Fruit fly (Drosophila melanogaster) whole organism, embryonic: ENCODE data around the gene CG13311.

Experiments used
- Adf1 ChIP-seq: fragments of 200-800 bp; sonication (Bioruptor generic); IDR thresholded peaks from 2 replicates; pipeline ENCODE4 v1.3.6; 2022; ENCODE audit warnings: missing biosample characterization, missing genetic modification characterization
- Asciz ChIP-seq: fragments of 200-800 bp; sonication (Bioruptor generic); optimal IDR thresholded peaks from 2 replicates; lab custom pipeline; 2017; ENCODE audit warnings: missing biosample characterization, mild to moderate bottlenecking, missing genetic modification characterization, missing genetic modification reagents
- Atf6 ChIP-seq: fragments of 200-800 bp; sonication (Bioruptor generic); IDR thresholded peaks from 2 replicates; pipeline ENCODE4 v1.3.6; 2022; ENCODE audit warnings: missing biosample characterization, missing genetic modification characterization
- B-H1 ChIP-seq: fragments of 200-800 bp; sonication (Bioruptor generic); IDR thresholded peaks from 3 replicates; pipeline ENCODE4 v1.3.6; 2022; ENCODE audit warnings: missing biosample characterization, missing genetic modification characterization
- BEAF-32 ChIP-seq: fragments of 200-800 bp; sonication (Bioruptor generic); optimal IDR thresholded peaks from 3 replicates; lab custom pipeline; 2017; ENCODE audit warnings: missing biosample characterization, missing genetic modification characterization, mild to moderate bottlenecking, moderate library complexity, missing genetic modification reagents
- CG11093 ChIP-seq: fragments of 200-800 bp; sonication (Bioruptor generic); IDR thresholded peaks from 3 replicates; pipeline ENCODE4 v1.3.6; 2022; ENCODE audit warnings: missing biosample characterization, missing genetic modification characterization
- CG11695 ChIP-seq: fragments of 200-800 bp; sonication (Bioruptor generic); IDR thresholded peaks from 3 replicates; pipeline ENCODE4 v1.3.6; 2022; ENCODE audit warnings: missing biosample characterization, missing genetic modification characterization
- CG12299 ChIP-seq: fragments of 200-800 bp; sonication (Bioruptor generic); optimal IDR thresholded peaks from 2 replicates; lab custom pipeline; 2018; ENCODE audit warnings: missing biosample characterization, mild to moderate bottlenecking, missing genetic modification characterization
- CG1233 ChIP-seq: fragments of 200-800 bp; sonication (Bioruptor generic); optimal IDR thresholded peaks from 4 replicates; lab custom pipeline; 2018; ENCODE audit warnings: missing biosample characterization, mild to moderate bottlenecking, missing genetic modification characterization
- CG12659 ChIP-seq: fragments of 200-800 bp; sonication (Bioruptor generic); optimal IDR thresholded peaks from 3 replicates; lab custom pipeline; 2017; ENCODE audit warnings: mild to moderate bottlenecking, missing biosample characterization, missing genetic modification reagents, missing genetic modification characterization
- CG13424 ChIP-seq: fragments of 200-800 bp; sonication (Bioruptor generic); optimal IDR thresholded peaks from 2 replicates; lab custom pipeline; 2019; ENCODE audit warnings: missing biosample characterization, mild to moderate bottlenecking, missing genetic modification characterization, moderate library complexity
- CG14667 ChIP-seq: fragments of 200-800 bp; sonication (Bioruptor generic); IDR thresholded peaks from 2 replicates; pipeline ENCODE4 v1.3.6; 2022; ENCODE audit warnings: missing biosample characterization, missing genetic modification characterization
- CG15073 ChIP-seq: fragments of 200-800 bp; sonication (Bioruptor generic); optimal IDR thresholded peaks from 2 replicates; lab custom pipeline; 2016; ENCODE audit warnings: missing biosample characterization, missing genetic modification characterization
- CG15696 ChIP-seq: fragments of 200-800 bp; sonication (Bioruptor generic); optimal IDR thresholded peaks from 2 replicates; lab custom pipeline; 2019; ENCODE audit warnings: missing biosample characterization, mild to moderate bottlenecking, missing genetic modification characterization, moderate library complexity
- CG1647 ChIP-seq: fragments of 200-800 bp; sonication (Bioruptor generic); optimal IDR thresholded peaks from 3 replicates; lab custom pipeline; 2016; ENCODE audit warnings: missing biosample characterization, missing genetic modification characterization
- CG16813 ChIP-seq: fragments of 200-800 bp; sonication (Bioruptor generic); IDR thresholded peaks from 3 replicates; pipeline ENCODE4 v1.3.6; 2022; ENCODE audit warnings: missing biosample characterization, missing genetic modification characterization; ENCODE audit not compliant: partially characterized antibody
- CG17912 ChIP-seq: fragments of 200-800 bp; sonication (Bioruptor generic); optimal IDR thresholded peaks from 2 replicates; lab custom pipeline; 2018; ENCODE audit warnings: missing biosample characterization, mild to moderate bottlenecking, missing genetic modification characterization
- CG31441 ChIP-seq: fragments of 200-800 bp; sonication (Bioruptor generic); IDR thresholded peaks from 2 replicates; pipeline ENCODE4 v1.3.6; 2022; ENCODE audit warnings: missing biosample characterization, missing genetic modification characterization
- CG4404 ChIP-seq: fragments of 200-800 bp; sonication (Bioruptor generic); IDR thresholded peaks from 2 replicates; pipeline ENCODE4 v1.3.6; 2022; ENCODE audit warnings: missing biosample characterization, missing genetic modification characterization
- CG7357 ChIP-seq: fragments of 200-800 bp; sonication (Bioruptor generic); IDR thresholded peaks from 3 replicates; pipeline ENCODE4 v1.3.6; 2022; ENCODE audit warnings: missing biosample characterization, missing genetic modification characterization
- CG7372 ChIP-seq: fragments of 200-800 bp; sonication (Bioruptor generic); IDR thresholded peaks from 2 replicates; pipeline ENCODE4 v1.3.6; 2022; ENCODE audit warnings: missing biosample characterization, missing genetic modification characterization
- CG7839 ChIP-seq: fragments of 200-800 bp; sonication (Bioruptor generic); optimal IDR thresholded peaks from 3 replicates; lab custom pipeline; 2018; ENCODE audit warnings: missing biosample characterization, mild to moderate bottlenecking, missing genetic modification characterization, moderate library complexity
- CG9727 ChIP-seq: fragments of 200-800 bp; sonication (Bioruptor generic); optimal IDR thresholded peaks from 3 replicates; lab custom pipeline; 2017; ENCODE audit warnings: missing biosample characterization, mild to moderate bottlenecking, missing genetic modification characterization
- CHES-1-like ChIP-seq: fragments of 200-800 bp; sonication (Bioruptor generic); optimal IDR thresholded peaks from 2 replicates; lab custom pipeline; 2016; ENCODE audit warnings: missing biosample characterization, missing genetic modification characterization
- D19B ChIP-seq: fragments of 200-800 bp; sonication (Bioruptor generic); optimal IDR thresholded peaks from 2 replicates; lab custom pipeline; 2017; ENCODE audit warnings: missing biosample characterization, mild to moderate bottlenecking, missing genetic modification characterization
- Dbx ChIP-seq: fragments of 200-800 bp; sonication (Bioruptor generic); IDR thresholded peaks from 3 replicates; pipeline ENCODE4 v1.3.6; 2022; ENCODE audit warnings: missing biosample characterization, missing genetic modification characterization
- Dref ChIP-seq: fragments of 200-800 bp; sonication (Bioruptor generic); IDR thresholded peaks from 2 replicates; pipeline ENCODE4 v1.3.6; 2022; ENCODE audit warnings: missing biosample characterization, missing genetic modification characterization
- Fer3 ChIP-seq: fragments of 200-800 bp; sonication (Bioruptor generic); optimal IDR thresholded peaks from 2 replicates; lab custom pipeline; 2018; ENCODE audit warnings: missing biosample characterization, mild to moderate bottlenecking, missing genetic modification characterization, moderate library complexity
- HHEX ChIP-seq: fragments of 200-800 bp; sonication (Bioruptor generic); optimal IDR thresholded peaks from 3 replicates; lab custom pipeline; 2017; ENCODE audit warnings: missing biosample characterization, mild to moderate bottlenecking, missing genetic modification characterization, missing genetic modification reagents
- Kr ChIP-seq: fragments of 200-800 bp; sonication (Bioruptor generic); optimal IDR thresholded peaks from 2 replicates; lab custom pipeline; 2017; ENCODE audit warnings: missing biosample characterization, mild to moderate bottlenecking, missing genetic modification characterization
- Lpt ChIP-seq: fragments of >200 bp; optimal IDR thresholded peaks from 2 replicates; lab custom pipeline; 2018; ENCODE audit warnings: missing biosample characterization, missing genetic modification characterization
- Max ChIP-seq: fragments of 200-800 bp; sonication (Bioruptor generic); optimal IDR thresholded peaks from 2 replicates; lab custom pipeline; 2016; ENCODE audit warnings: missing biosample characterization, mild to moderate bottlenecking, missing genetic modification characterization
- Med ChIP-seq: fragments of 200-800 bp; sonication (Bioruptor generic); peaks from one replicate; lab custom pipeline; 2016; ENCODE audit warnings: missing biosample characterization, missing genetic modification characterization, mild to moderate bottlenecking, inconsistent platforms, moderate library complexity
- NC2β ChIP-seq: fragments of 200-800 bp; sonication (Bioruptor generic); optimal IDR thresholded peaks from 2 replicates; lab custom pipeline; 2016; ENCODE audit warnings: missing biosample characterization, missing genetic modification characterization
- Neu2 ChIP-seq: fragments of 200-800 bp; sonication (Bioruptor generic); optimal IDR thresholded peaks from 3 replicates; lab custom pipeline; 2016; ENCODE audit warnings: missing biosample characterization, missing genetic modification characterization, borderline replicate concordance
- Spps ChIP-seq: fragments of 200-800 bp; sonication (Bioruptor generic); optimal IDR thresholded peaks from 2 replicates; lab custom pipeline; 2018; ENCODE audit warnings: missing biosample characterization, mild to moderate bottlenecking, missing genetic modification characterization
- Ssrp ChIP-seq: fragments of 200-800 bp; sonication (Bioruptor generic); optimal IDR thresholded peaks from 2 replicates; lab custom pipeline; 2018; ENCODE audit warnings: missing biosample characterization, mild to moderate bottlenecking, missing genetic modification characterization, moderate library complexity
- cad ChIP-seq: fragments of >200 bp; optimal IDR thresholded peaks from 2 replicates; lab custom pipeline; 2017; ENCODE audit warnings: missing biosample characterization, missing genetic modification characterization
- da ChIP-seq: fragments of 200-800 bp; sonication (Bioruptor generic); optimal IDR thresholded peaks from 2 replicates; lab custom pipeline; 2016; ENCODE audit warnings: missing biosample characterization, missing genetic modification characterization
- danr ChIP-seq: fragments of 200-800 bp; sonication (Bioruptor generic); IDR thresholded peaks from 2 replicates; pipeline ENCODE4 v1.3.6; 2022; ENCODE audit warnings: missing biosample characterization, missing genetic modification characterization
- dpn ChIP-seq, 2 experiments: fragments of 200-800 bp; sonication (Bioruptor generic); optimal IDR thresholded peaks; 3 replicates each; lab custom pipeline; 2016; ENCODE audit warnings: missing biosample characterization in 2 of 2, missing genetic modification characterization in 2 of 2
- fd102C ChIP-seq: fragments of 200-800 bp; sonication (Bioruptor generic); optimal IDR thresholded peaks from 2 replicates; lab custom pipeline; 2018; ENCODE audit warnings: missing biosample characterization, mild to moderate bottlenecking, missing genetic modification characterization, moderate library complexity
- gt ChIP-seq: fragments of 200-800 bp; sonication (Bioruptor generic); IDR thresholded peaks from 2 replicates; pipeline ENCODE4 v1.3.6; 2022; ENCODE audit warnings: missing biosample characterization, missing genetic modification characterization
- hth ChIP-seq: fragments of >200 bp; optimal IDR thresholded peaks from 2 replicates; lab custom pipeline; 2017; ENCODE audit warnings: inconsistent platforms
- ken ChIP-seq: fragments of 200-800 bp; sonication (Bioruptor generic); IDR thresholded peaks from 3 replicates; pipeline ENCODE4 v1.3.6; 2022; ENCODE audit warnings: missing biosample characterization, missing genetic modification characterization
- klu ChIP-seq: fragments of 200-800 bp; sonication (Bioruptor generic); IDR thresholded peaks from 2 replicates; pipeline ENCODE4 v1.3.6; 2022; ENCODE audit warnings: missing biosample characterization, missing genetic modification characterization
- lbe ChIP-seq: fragments of 200-800 bp; sonication (Bioruptor generic); optimal IDR thresholded peaks from 2 replicates; lab custom pipeline; 2016; ENCODE audit warnings: missing biosample characterization, mild to moderate bottlenecking, missing genetic modification characterization
- mam ChIP-seq: fragments of 200-800 bp; sonication (Bioruptor generic); optimal IDR thresholded peaks from 3 replicates; lab custom pipeline; 2016; ENCODE audit warnings: missing biosample characterization, missing genetic modification characterization
- onecut ChIP-seq: fragments of 200-800 bp; sonication (Bioruptor generic); IDR thresholded peaks from 2 replicates; pipeline ENCODE4 v1.3.6; 2022; ENCODE audit warnings: missing biosample characterization, missing genetic modification characterization
- otp ChIP-seq: fragments of 200-800 bp; sonication (Bioruptor generic); IDR thresholded peaks from 3 replicates; pipeline ENCODE4, ENCODE4 v1.3.6; 2022; ENCODE audit warnings: missing biosample characterization, missing genetic modification characterization
- sd ChIP-seq: fragments of 200-800 bp; sonication (Bioruptor generic); optimal IDR thresholded peaks from 3 replicates; lab custom pipeline; 2018; ENCODE audit warnings: missing biosample characterization, mild to moderate bottlenecking, missing genetic modification characterization, moderate library complexity
- sim ChIP-seq: fragments of 200-800 bp; sonication (Bioruptor generic); IDR thresholded peaks from 2 replicates; pipeline ENCODE4 v1.3.6; 2022; ENCODE audit warnings: missing biosample characterization, missing genetic modification characterization
- slbo ChIP-seq: fragments of 200-800 bp; sonication (Bioruptor generic); IDR thresholded peaks from 2 replicates; pipeline ENCODE4 v1.3.6; 2022; ENCODE audit warnings: missing biosample characterization, missing genetic modification characterization
- tio ChIP-seq: fragments of 200-800 bp; sonication (Bioruptor generic); optimal IDR thresholded peaks from 2 replicates; lab custom pipeline; 2017; ENCODE audit warnings: missing biosample characterization, missing genetic modification characterization, inconsistent platforms

Gene CG13311

DNA sequence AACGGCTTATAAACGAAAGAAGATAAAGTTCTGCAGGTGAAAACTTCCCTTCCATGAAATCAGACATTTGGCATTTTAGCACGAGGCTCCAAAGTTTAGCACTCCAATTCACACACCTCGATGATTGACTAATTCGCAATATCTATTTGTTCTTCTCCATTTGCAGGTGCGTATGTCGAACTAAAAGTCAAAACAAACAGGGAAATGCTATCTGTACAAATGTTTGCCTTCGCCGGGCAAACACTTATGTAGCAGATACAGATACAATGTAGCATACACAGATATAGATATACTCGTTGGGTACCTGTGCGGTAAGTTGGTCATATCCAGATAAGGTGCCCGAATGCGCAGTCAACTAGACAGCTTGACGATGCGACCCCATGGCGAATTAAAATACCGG lies 32.9 kb upstream of the CG13311 start (continued):
- TF ChIP-seq CG11695 (GFP tag; lab: Robert Waterston, UW) (0 out of 3 replicates have a peak, but pooled peaks have one; percentile 14), Ssrp (tag; lab: Kevin White, UChicago) (no peak), CG17912 (GFP tag; lab: Kevin White, UChicago) (peak; percentile 33), sim (GFP tag; lab: Robert Waterston, UW) (no peak), CG16813 (no peak), klu (no peak), CG7839 (tag; lab: Kevin White, UChicago) (no peak), CG7372 (no peak), ken (GFP tag; lab: Robert Waterston, UW) (no peak), B-H1 (GFP tag; lab: Robert Waterston, UW) (no peak), CG15073 (GFP tag; lab: Kevin White, UChicago) (no peak), cad (GFP tag; lab: Kevin White, UChicago) (no peak), gt (GFP tag; lab: Robert Waterston, UW) (no peak), CG14667 (GFP tag; lab: Robert Waterston, UW) (no peak), danr (no peak), Atf6 (GFP tag; lab: Robert Waterston, UW) (no peak), CG11093 (no peak), CHES-1-like (no peak), tio (GFP tag; lab: Kevin White, UChicago) (no peak), Kr (peak; percentile 37), CG7357 (GFP tag; lab: Robert Waterston, UW) (0 out of 3 replicates have a peak, but pooled peaks have one; percentile 10), Dref (GFP tag; lab: Robert Waterston, UW) (no peak), lbe (no peak), sd (no peak), CG12299 (tag; lab: Kevin White, UChicago) (no peak), CG12659 (GFP tag; lab: Kevin White, UChicago) (no peak), D19B (GFP tag; lab: Kevin White, UChicago) (no peak), CG1647 (no peak), HHEX (GFP tag; lab: Kevin White, UChicago) (no peak), CG1233 (GFP tag; lab: Kevin White, UChicago) (peak; percentile 39), CG4404 (GFP tag; lab: Robert Waterston, UW) (no peak), da (GFP tag; lab: Kevin White, UChicago) (no peak), Asciz (GFP tag; lab: Kevin White, UChicago) (peak; percentile 65)

DNA sequence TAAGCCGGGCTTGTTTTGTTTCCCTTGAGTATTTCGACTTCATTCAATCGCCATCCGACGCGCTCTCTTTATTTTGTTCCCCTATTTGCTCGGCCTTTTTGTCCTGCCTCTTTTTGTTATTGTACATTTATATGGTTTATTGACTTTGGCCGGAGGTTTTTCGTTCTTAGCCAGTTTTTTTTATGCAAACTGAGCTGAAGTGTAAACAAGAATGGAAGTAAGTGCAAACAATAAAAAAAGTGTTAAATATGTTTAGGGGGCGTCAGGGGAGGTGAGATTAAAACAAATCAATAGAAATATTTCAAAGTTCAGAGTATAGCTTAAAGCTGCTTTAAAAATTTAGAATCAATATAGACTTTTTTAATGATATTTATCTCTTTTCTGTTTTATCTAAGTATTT lies 32.5 kb upstream of the CG13311 start:
- TF ChIP-seq Fer3 (no peak), Med (GFP tag; lab: Kevin White, UChicago) (peak; percentile 49), CG15696 (tag; lab: Kevin White, UChicago) (peak; percentile 49), CG12659 (GFP tag; lab: Kevin White, UChicago) (no peak), fd102C (peak; percentile 71), Lpt (GFP tag; lab: Kevin White, UChicago) (no peak), onecut (GFP tag; lab: Robert Waterston, UW) (no peak), NC2β (GFP tag; lab: Kevin White, UChicago) (no peak), Dbx (GFP tag; lab: Robert Waterston, UW) (no peak), hth (lab: Kevin White, UChicago) (no peak), CG9727 (GFP tag; lab: Kevin White, UChicago) (peak; percentile 59), Neu2 (no peak), sim (GFP tag; lab: Robert Waterston, UW) (no peak), Spps (tag; lab: Kevin White, UChicago) (no peak), Max (GFP tag; lab: Kevin White, UChicago) (no peak), lbe (no peak), mam (GFP tag; lab: Kevin White, UChicago) (no peak), Adf1 (GFP tag; lab: Robert Waterston, UW) (no peak), dpn (GFP tag; optimal IDR thresholded peaks at IDR 0.05; lab: Kevin White, UChicago) (no peak), otp (GFP tag; lab: Robert Waterston, UW) (0 out of 3 replicates have a peak, but pooled peaks have one; percentile 6), CG13424 (tag; lab: Kevin White, UChicago) (no peak), BEAF-32 (GFP tag; lab: Kevin White, UChicago) (no peak), CG31441 (no peak), slbo (GFP tag; lab: Robert Waterston, UW) (no peak)
